Fruit fly (Drosophila melanogaster) whole organism, embryonic: ENCODE results near the gene MstProx.

Source experiments
- Blimp-1 ChIP-seq: fragments of 200-800 bp; sonication (Bioruptor generic); optimal IDR thresholded peaks from 3 replicates; lab custom pipeline; 2018; ENCODE audit warnings: missing biosample characterization, missing genetic modification characterization, mild to moderate bottlenecking, moderate library complexity, missing genetic modification reagents
- CG10462 ChIP-seq: fragments of 200-800 bp; sonication (Bioruptor generic); optimal IDR thresholded peaks from 2 replicates; lab custom pipeline; 2016; ENCODE audit warnings: missing biosample characterization, missing genetic modification characterization
- CG11723 ChIP-seq: fragments of 200-800 bp; sonication (Bioruptor generic); optimal IDR thresholded peaks from 2 replicates; lab custom pipeline; 2017; ENCODE audit warnings: missing biosample characterization, mild to moderate bottlenecking, missing genetic modification characterization
- CG12659 ChIP-seq: fragments of 200-800 bp; sonication (Bioruptor generic); optimal IDR thresholded peaks from 3 replicates; lab custom pipeline; 2017; ENCODE audit warnings: mild to moderate bottlenecking, missing biosample characterization, missing genetic modification reagents, missing genetic modification characterization
- CG13123 ChIP-seq: fragments of 200-800 bp; sonication (Bioruptor generic); optimal IDR thresholded peaks from 2 replicates; lab custom pipeline; 2016; ENCODE audit warnings: missing biosample characterization, missing genetic modification characterization
- CG13296 ChIP-seq: fragments of 200-800 bp; sonication (Bioruptor generic); optimal IDR thresholded peaks from 3 replicates; lab custom pipeline; 2018; ENCODE audit warnings: missing biosample characterization, mild to moderate bottlenecking, missing genetic modification characterization
- CG14050 ChIP-seq: fragments of 200-800 bp; sonication (Bioruptor generic); IDR thresholded peaks from 3 replicates; pipeline ENCODE4 v1.3.6; 2022; ENCODE audit warnings: missing biosample characterization, missing genetic modification characterization
- CG15479 ChIP-seq: fragments of 200-800 bp; sonication (Bioruptor generic); optimal IDR thresholded peaks from 3 replicates; lab custom pipeline; 2019; ENCODE audit warnings: missing biosample characterization, mild to moderate bottlenecking, missing genetic modification characterization, moderate library complexity
- CG16813 ChIP-seq: fragments of 200-800 bp; sonication (Bioruptor generic); IDR thresholded peaks from 3 replicates; pipeline ENCODE4 v1.3.6; 2022; ENCODE audit warnings: missing biosample characterization, missing genetic modification characterization; ENCODE audit not compliant: partially characterized antibody
- CG16863 ChIP-seq: fragments of 200-800 bp; sonication (Bioruptor generic); optimal IDR thresholded peaks from 3 replicates; lab custom pipeline; 2016; ENCODE audit warnings: missing biosample characterization, missing genetic modification characterization
- CG17328 ChIP-seq: fragments of 200-800 bp; sonication (Bioruptor generic); IDR thresholded peaks from 2 replicates; pipeline ENCODE4 v1.3.6; 2022; ENCODE audit warnings: missing biosample characterization, missing genetic modification characterization
- CG17912 ChIP-seq: fragments of 200-800 bp; sonication (Bioruptor generic); optimal IDR thresholded peaks from 2 replicates; lab custom pipeline; 2018; ENCODE audit warnings: missing biosample characterization, mild to moderate bottlenecking, missing genetic modification characterization
- CG2875 ChIP-seq: fragments of 200-800 bp; sonication (Bioruptor generic); optimal IDR thresholded peaks from 2 replicates; lab custom pipeline; 2017; ENCODE audit warnings: missing biosample characterization, mild to moderate bottlenecking, missing genetic modification characterization, missing genetic modification reagents
- CG30403 ChIP-seq: fragments of 200-800 bp; sonication (Bioruptor generic); optimal IDR thresholded peaks from 3 replicates; lab custom pipeline; 2016; ENCODE audit warnings: missing biosample characterization, missing genetic modification characterization
- CG31441 ChIP-seq: fragments of 200-800 bp; sonication (Bioruptor generic); IDR thresholded peaks from 2 replicates; pipeline ENCODE4 v1.3.6; 2022; ENCODE audit warnings: missing biosample characterization, missing genetic modification characterization
- CG32532 ChIP-seq: fragments of 200-800 bp; sonication (Bioruptor generic); IDR thresholded peaks from 2 replicates; pipeline ENCODE4 v1.3.6; 2022; ENCODE audit warnings: missing biosample characterization, missing genetic modification characterization
- CG4854 ChIP-seq: fragments of 200-800 bp; sonication (Bioruptor generic); optimal IDR thresholded peaks from 2 replicates; lab custom pipeline; 2016; ENCODE audit warnings: missing biosample characterization, missing genetic modification characterization, inconsistent platforms
- CG7271 ChIP-seq: fragments of 200-800 bp; sonication (Bioruptor generic); optimal IDR thresholded peaks from 2 replicates; lab custom pipeline; 2018; ENCODE audit warnings: missing biosample characterization, mild to moderate bottlenecking, missing genetic modification characterization, moderate library complexity
- CG7839 ChIP-seq: fragments of 200-800 bp; sonication (Bioruptor generic); optimal IDR thresholded peaks from 3 replicates; lab custom pipeline; 2018; ENCODE audit warnings: missing biosample characterization, mild to moderate bottlenecking, missing genetic modification characterization, moderate library complexity
- Camta ChIP-seq: fragments of 200-800 bp; sonication (Bioruptor generic); optimal IDR thresholded peaks from 2 replicates; lab custom pipeline; 2016; ENCODE audit warnings: missing biosample characterization, missing genetic modification characterization
- Chrac-16 ChIP-seq: fragments of 200-800 bp; sonication (Bioruptor generic); optimal IDR thresholded peaks from 3 replicates; lab custom pipeline; 2016; ENCODE audit warnings: missing biosample characterization, missing genetic modification characterization
- CrebB ChIP-seq: fragments of 200-800 bp; sonication (Bioruptor generic); optimal IDR thresholded peaks from 3 replicates; lab custom pipeline; 2018; ENCODE audit warnings: missing biosample characterization, mild to moderate bottlenecking, missing genetic modification characterization
- Dad ChIP-seq: fragments of 200-800 bp; sonication (Bioruptor generic); optimal IDR thresholded peaks from 3 replicates; lab custom pipeline; 2016; ENCODE audit warnings: missing biosample characterization, missing genetic modification characterization
- E2f2 ChIP-seq: fragments of 200-800 bp; sonication (Bioruptor generic); IDR thresholded peaks from 2 replicates; pipeline ENCODE4 v1.3.6; 2022; ENCODE audit warnings: missing biosample characterization, missing genetic modification characterization
- GATAe ChIP-seq: fragments of 200-800 bp; sonication (Bioruptor generic); conservative IDR thresholded peaks from 2 replicates; pipeline ENCODE4 v1.3.6; 2022; ENCODE audit warnings: missing biosample characterization, missing genetic modification characterization
- HLH54F ChIP-seq: fragments of 200-800 bp; sonication (Bioruptor generic); optimal IDR thresholded peaks from 3 replicates; lab custom pipeline; 2016; ENCODE audit warnings: missing biosample characterization, missing genetic modification characterization
- Mrtf ChIP-seq: fragments of 200-800 bp; sonication (Bioruptor generic); IDR thresholded peaks from 3 replicates; pipeline ENCODE4 v1.3.6; 2022; ENCODE audit warnings: missing biosample characterization, missing genetic modification characterization
- NFAT ChIP-seq: fragments of 200-800 bp; sonication (Bioruptor generic); IDR thresholded peaks from 2 replicates; pipeline ENCODE4 v1.3.6; 2022; ENCODE audit warnings: missing biosample characterization, missing genetic modification characterization
- Oli ChIP-seq: fragments of 200-800 bp; sonication (Bioruptor generic); optimal IDR thresholded peaks from 2 replicates; lab custom pipeline; 2018; ENCODE audit warnings: missing biosample characterization, mild to moderate bottlenecking, missing genetic modification characterization, moderate library complexity
- Opbp ChIP-seq: fragments of 200-800 bp; sonication (Bioruptor generic); IDR thresholded peaks from 3 replicates; pipeline ENCODE4 v1.3.6; 2022; ENCODE audit warnings: missing biosample characterization, missing genetic modification characterization; ENCODE audit not compliant: partially characterized antibody
- Rfx ChIP-seq: fragments of 200-800 bp; sonication (Bioruptor generic); IDR thresholded peaks from 2 replicates; pipeline ENCODE4 v1.3.6; 2022; ENCODE audit warnings: missing biosample characterization, missing genetic modification characterization
- Rx ChIP-seq: fragments of 200-800 bp; sonication (Bioruptor generic); IDR thresholded peaks from 2 replicates; pipeline ENCODE4 v1.3.6; 2022; ENCODE audit warnings: missing biosample characterization, missing genetic modification characterization
- Sox100B ChIP-seq: fragments of 200-800 bp; sonication (Bioruptor generic); optimal IDR thresholded peaks from 3 replicates; lab custom pipeline; 2018; ENCODE audit warnings: missing biosample characterization, mild to moderate bottlenecking, missing genetic modification characterization
- Sox102F ChIP-seq: fragments of 200-800 bp; sonication (Bioruptor generic); optimal IDR thresholded peaks from 2 replicates; lab custom pipeline; 2018; ENCODE audit warnings: missing biosample characterization, mild to moderate bottlenecking, missing genetic modification characterization, moderate library complexity
- Ssrp ChIP-seq: fragments of 200-800 bp; sonication (Bioruptor generic); optimal IDR thresholded peaks from 2 replicates; lab custom pipeline; 2018; ENCODE audit warnings: missing biosample characterization, mild to moderate bottlenecking, missing genetic modification characterization, moderate library complexity
- amos ChIP-seq: fragments of 200-800 bp; sonication (Bioruptor generic); IDR thresholded peaks from 2 replicates; pipeline ENCODE4 v1.3.6; 2022; ENCODE audit warnings: missing biosample characterization, missing genetic modification characterization; ENCODE audit not compliant: partially characterized antibody
- aop ChIP-seq: fragments of 200-800 bp; sonication (Bioruptor generic); IDR thresholded peaks from 2 replicates; pipeline ENCODE4 v1.3.6; 2022; ENCODE audit warnings: missing biosample characterization, missing genetic modification characterization
- cad ChIP-seq: fragments of >200 bp; optimal IDR thresholded peaks from 2 replicates; lab custom pipeline; 2017; ENCODE audit warnings: missing biosample characterization, missing genetic modification characterization
- croc ChIP-seq: fragments of 200-800 bp; sonication (Bioruptor generic); conservative IDR thresholded peaks from 3 replicates; pipeline ENCODE4 v1.3.6; 2022; ENCODE audit warnings: missing biosample characterization, missing genetic modification characterization
- dimm ChIP-seq: fragments of 200-800 bp; sonication (Bioruptor generic); IDR thresholded peaks from 2 replicates; pipeline ENCODE4 v1.3.6; 2022; ENCODE audit warnings: missing biosample characterization, missing genetic modification characterization
- esg ChIP-seq: fragments of 200-800 bp; sonication (Bioruptor generic); conservative IDR thresholded peaks from 2 replicates; pipeline ENCODE4 v1.3.6; 2022; ENCODE audit warnings: missing biosample characterization, missing genetic modification characterization
- eve ChIP-seq, 2 experiments: fragments of >200 bp; optimal IDR thresholded peaks; 2 replicates each; lab custom pipeline; 2017; ENCODE audit warnings: missing biosample characterization in 2 of 2, missing genetic modification characterization in 2 of 2
- gro ChIP-seq: fragments of 200-800 bp; sonication (Bioruptor generic); optimal IDR thresholded peaks from 2 replicates; lab custom pipeline; 2016; ENCODE audit warnings: missing biosample characterization, missing genetic modification characterization
- jigr1 ChIP-seq: fragments of 200-800 bp; sonication (Bioruptor generic); IDR thresholded peaks from 3 replicates; pipeline ENCODE4 v1.3.6; 2022; ENCODE audit warnings: missing biosample characterization, missing genetic modification characterization
- luna ChIP-seq: fragments of 200-800 bp; sonication (Bioruptor generic); optimal IDR thresholded peaks from 2 replicates; lab custom pipeline; 2016; ENCODE audit warnings: missing biosample characterization, missing genetic modification characterization
- pita ChIP-seq: fragments of 200-800 bp; sonication (Bioruptor generic); optimal IDR thresholded peaks from 2 replicates; lab custom pipeline; 2017; ENCODE audit warnings: missing biosample characterization, mild to moderate bottlenecking, missing genetic modification characterization
- ssp ChIP-seq: fragments of 200-800 bp; sonication (Bioruptor generic); IDR thresholded peaks from 2 replicates; pipeline ENCODE4 v1.3.6; 2022; ENCODE audit warnings: missing biosample characterization, missing genetic modification characterization
- tna ChIP-seq: fragments of 200-800 bp; sonication (Bioruptor generic); IDR thresholded peaks from 2 replicates; pipeline ENCODE4 v1.3.6; 2022; ENCODE audit warnings: missing biosample characterization, missing genetic modification characterization; ENCODE audit not compliant: partially characterized antibody
- vnd ChIP-seq: fragments of 200-800 bp; sonication (Bioruptor generic); IDR thresholded peaks from 3 replicates; pipeline ENCODE4 v1.3.6; 2022; ENCODE audit warnings: missing biosample characterization, missing genetic modification characterization; ENCODE audit not compliant: partially characterized antibody
- zf30C ChIP-seq: fragments of 200-800 bp; sonication (Bioruptor generic); optimal IDR thresholded peaks from 3 replicates; lab custom pipeline; 2018; ENCODE audit warnings: missing biosample characterization, mild to moderate bottlenecking, missing genetic modification characterization

MstProx gene

DNA sequence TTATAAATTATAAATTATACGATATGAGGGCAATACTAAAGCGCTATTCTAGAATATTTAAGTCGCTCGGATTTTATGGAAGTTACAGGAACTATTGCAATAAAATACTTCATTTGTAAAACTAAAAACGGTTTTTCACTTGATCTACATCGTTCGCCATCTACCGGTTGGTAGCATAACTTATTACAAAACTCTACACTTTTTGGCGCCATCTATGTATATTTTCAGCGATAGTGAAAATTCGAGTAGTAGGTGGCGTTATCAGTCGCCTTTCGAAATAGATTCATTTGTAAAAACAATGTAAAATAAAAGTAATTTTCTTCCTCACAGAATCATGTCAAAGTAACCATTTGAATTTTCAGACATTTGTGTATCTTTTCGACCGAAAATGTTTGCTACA, 22.7 kb downstream of the MstProx start, which contains the start of gene nxf4 (continued):
- TF ChIP-seq CG13123 (GFP tag; lab: Kevin White, UChicago) = peak; percentile 35
- TF ChIP-seq esg (GFP tag; lab: Robert Waterston, UW) = peak; percentile 28; the same call in 1 of the 2 replicates
- 0 out of 3 replicates have a peak, but pooled peaks have one; percentile 12 for TF ChIP-seq jigr1 (GFP tag; lab: Robert Waterston, UW)
- TF ChIP-seq Chrac-16 = peak; percentile 82
- no peak for TF ChIP-seq cad (GFP tag; lab: Kevin White, UChicago)
- peak; percentile 73 for TF ChIP-seq Camta (GFP tag; lab: Kevin White, UChicago)
- peak; percentile 52 for TF ChIP-seq CG10462 (GFP tag; lab: Kevin White, UChicago)
- TF ChIP-seq Blimp-1 (GFP tag; lab: Kevin White, UChicago) = peak; percentile 55
- peak; percentile 80 for TF ChIP-seq Sox102F (GFP tag; lab: Kevin White, UChicago)
- peak; percentile 69 for TF ChIP-seq CG7839 (tag; lab: Kevin White, UChicago)
- peak; percentile 46 for TF ChIP-seq pita (GFP tag; lab: Kevin White, UChicago)
- peak; percentile 2 for TF ChIP-seq CG2875 (GFP tag; lab: Kevin White, UChicago)
- peak; percentile 51; the same call in 2 of the 3 replicates for TF ChIP-seq croc
- no peak for TF ChIP-seq CG13296
- TF ChIP-seq Opbp (GFP tag; lab: Robert Waterston, UW) = peak; percentile 69; the same call in 1 of the 3 replicates
- peak in 1 of 2 experiments; percentile 54 for TF ChIP-seq eve (GFP tag; optimal IDR thresholded peaks at IDR 0.05; lab: Kevin White, UChicago)
- no peak for TF ChIP-seq dimm
- TF ChIP-seq CG11723 (GFP tag; lab: Kevin White, UChicago) = peak; percentile 7
- peak; percentile 16; the same call in 1 of the 2 replicates for TF ChIP-seq Rx
- peak; percentile 46; the same call in 2 of the 3 replicates for TF ChIP-seq CG14050 (GFP tag; lab: Robert Waterston, UW)
- no peak for TF ChIP-seq tna (GFP tag; lab: Robert Waterston, UW)
- TF ChIP-seq GATAe = 0 out of 2 replicates have a peak, but pooled peaks have one; percentile 32
- TF ChIP-seq CG17912 (GFP tag; lab: Kevin White, UChicago) = peak; percentile 73
- peak; percentile 9 for TF ChIP-seq CrebB
- peak; percentile 47; the same call in 1 of the 2 replicates for TF ChIP-seq CG31441 (GFP tag; lab: Robert Waterston, UW)
- peak; percentile 31; the same call in 1 of the 2 replicates for TF ChIP-seq E2f2 (GFP tag; lab: Robert Waterston, UW)
- no peak for TF ChIP-seq zf30C (GFP tag; lab: Kevin White, UChicago)
- 0 out of 2 replicates have a peak, but pooled peaks have one; percentile 33 for TF ChIP-seq aop (GFP tag; lab: Robert Waterston, UW)
- TF ChIP-seq CG30403 = peak; percentile 84
- TF ChIP-seq Ssrp (tag; lab: Kevin White, UChicago) = no peak
- TF ChIP-seq NFAT = peak; percentile 79
- peak; percentile 68 for TF ChIP-seq HLH54F (GFP tag; lab: Kevin White, UChicago)
- peak; percentile 38 for TF ChIP-seq CG7271 (tag; lab: Kevin White, UChicago)
- peak; percentile 84 for TF ChIP-seq CG32532 (GFP tag; lab: Robert Waterston, UW)
- peak; percentile 73 for TF ChIP-seq amos (GFP tag; lab: Robert Waterston, UW)
- TF ChIP-seq CG16863 (GFP tag; lab: Kevin White, UChicago) = peak; percentile 61
- peak; percentile 51; the same call in 1 of the 2 replicates for TF ChIP-seq ssp
- TF ChIP-seq vnd (GFP tag; lab: Robert Waterston, UW) = no peak
- TF ChIP-seq luna (GFP tag; lab: Kevin White, UChicago) = peak; percentile 77
- peak; percentile 74 for TF ChIP-seq Dad (GFP tag; lab: Kevin White, UChicago)
- peak; percentile 56 for TF ChIP-seq CG17328
- TF ChIP-seq Mrtf (GFP tag; lab: Robert Waterston, UW) = peak; percentile 61; the same call in 2 of the 3 replicates
- no peak for TF ChIP-seq CG15479 (GFP tag; lab: Kevin White, UChicago)
- peak; percentile 77 for TF ChIP-seq CG4854 (GFP tag; lab: Kevin White, UChicago)
- TF ChIP-seq Oli (tag; lab: Kevin White, UChicago) = peak; percentile 37
- TF ChIP-seq Sox100B (GFP tag; lab: Kevin White, UChicago) = no peak
- peak; percentile 73 for TF ChIP-seq gro (GFP tag; lab: Kevin White, UChicago)
- peak; percentile 49; the same call in 1 of the 3 replicates for TF ChIP-seq CG16813 (GFP tag; lab: Robert Waterston, UW)
- peak; percentile 28 for TF ChIP-seq CG12659 (GFP tag; lab: Kevin White, UChicago)
- peak; percentile 89 for TF ChIP-seq Rfx (GFP tag; lab: Robert Waterston, UW)
